Worm (Caenorhabditis elegans) whole organism, early embryonic: Measurements from ENCODE around the gene C55A6.4.

Experiments used
- B0310.2 ChIP-seq: sonication (generic microtip); optimal IDR thresholded peaks from 2 replicates; lab custom pipeline; 2016; ENCODE audit warnings: mild to moderate bottlenecking, missing genetic modification characterization, missing compliant biosample characterization
- F13C5.2 ChIP-seq: sonication (generic microtip); optimal IDR thresholded peaks from 2 replicates; lab custom pipeline; 2017; ENCODE audit warnings: mild to moderate bottlenecking, missing genetic modification characterization, inconsistent platforms, missing compliant biosample characterization
- aly-1 ChIP-seq: sonication (generic microtip); optimal IDR thresholded peaks from 2 replicates; lab custom pipeline; 2016; ENCODE audit warnings: missing genetic modification characterization, missing compliant biosample characterization
- ama-1 ChIP-seq: fragments of 150-350 bp; optimal IDR thresholded peaks from 2 replicates; lab custom pipeline; 2014
- ceh-13 ChIP-seq: fragments of 200-800 bp; sonication (Bioruptor generic); optimal IDR thresholded peaks from 2 replicates; lab custom pipeline; 2018; ENCODE audit warnings: mild to moderate bottlenecking, missing genetic modification characterization, missing compliant biosample characterization
- ceh-36 ChIP-seq: sonication (generic microtip); optimal IDR thresholded peaks from 2 replicates; lab custom pipeline; 2016; ENCODE audit warnings: missing genetic modification characterization, inconsistent platforms, missing compliant biosample characterization
- ets-7 ChIP-seq: sonication (generic microtip); optimal IDR thresholded peaks from 2 replicates; lab custom pipeline; 2016; ENCODE audit warnings: missing genotype, missing genetic modification characterization, missing compliant biosample characterization
- flt-1 ChIP-seq: fragments of 200-800 bp; sonication (Bioruptor generic); IDR thresholded peaks from 2 replicates; pipeline ENCODE4 v1.3.6; 2022; ENCODE audit warnings: missing genetic modification characterization, missing compliant biosample characterization
- hmbx-1 ChIP-seq: sonication (generic microtip); optimal IDR thresholded peaks from 2 replicates; lab custom pipeline; 2016; ENCODE audit warnings: mild to moderate bottlenecking, missing genetic modification characterization, missing compliant biosample characterization
- hmg-4 ChIP-seq: fragments of 200-800 bp; sonication (Bioruptor generic); optimal IDR thresholded peaks from 2 replicates; lab custom pipeline; 2018; ENCODE audit warnings: mild to moderate bottlenecking, missing genetic modification characterization, missing compliant biosample characterization
- hnd-1 ChIP-seq: sonication (generic microtip); optimal IDR thresholded peaks from 2 replicates; lab custom pipeline; 2016; ENCODE audit warnings: missing genetic modification characterization, missing compliant biosample characterization
- pes-1 ChIP-seq: fragments of 200-800 bp; sonication (Bioruptor generic); IDR thresholded peaks from 2 replicates; pipeline ENCODE4 v1.3.6; 2022; ENCODE audit warnings: missing genetic modification reagents, missing genetic modification characterization, missing compliant biosample characterization
- scrt-1 ChIP-seq: fragments of 200-800 bp; sonication (Bioruptor generic); IDR thresholded peaks from 2 replicates; pipeline ENCODE4 v1.3.6; 2022; ENCODE audit warnings: missing genetic modification characterization, missing compliant biosample characterization
- sea-1 ChIP-seq: fragments of 200-800 bp; sonication (Bioruptor generic); conservative IDR thresholded peaks from 2 replicates; pipeline ENCODE4 v1.3.6; 2022; ENCODE audit warnings: missing genetic modification characterization, missing compliant biosample characterization
- tbx-11 ChIP-seq: fragments of 200-800 bp; sonication (Bioruptor generic); IDR thresholded peaks from 2 replicates; pipeline ENCODE4 v1.3.6; 2022; ENCODE audit warnings: missing genetic modification characterization, missing compliant biosample characterization
- tbx-37 ChIP-seq: fragments of 200-800 bp; sonication (Bioruptor generic); conservative IDR thresholded peaks from 2 replicates; pipeline ENCODE4 v1.3.6; 2022; ENCODE audit warnings: missing genetic modification reagents, missing genetic modification characterization, missing compliant biosample characterization
- tra-4 ChIP-seq: sonication (generic microtip); optimal IDR thresholded peaks from 2 replicates; lab custom pipeline; 2017; ENCODE audit warnings: missing genetic modification characterization, missing compliant biosample characterization

The C55A6.4 gene

DNA sequence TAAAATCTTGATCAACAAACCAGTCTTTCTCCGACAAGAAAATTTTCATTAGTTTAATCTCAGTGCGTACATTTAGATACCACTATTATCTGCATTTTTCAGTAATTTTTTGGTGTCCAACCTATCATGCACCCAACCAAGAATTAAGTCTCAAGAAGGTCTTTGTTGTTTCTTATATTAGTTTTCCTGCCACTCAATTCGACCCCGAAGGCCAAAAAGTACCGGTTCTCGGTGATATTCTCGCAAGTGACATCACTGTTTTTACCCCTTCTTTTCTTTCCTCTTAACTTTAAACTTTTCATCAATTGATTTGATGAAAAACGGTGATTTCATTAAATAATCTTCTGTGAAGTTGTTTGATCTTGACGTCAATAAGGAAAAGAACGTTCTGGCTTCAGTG lies 25.9 kb upstream of the C55A6.4 start, which contains the start of gene F38B7.2:
Gene F38B7.2 (plus strand): TSS at position 400 of the 400 bp plus-strand sequence.
- no peak for TF ChIP-seq sea-1 (GFP tag; lab: Robert Waterston, UW)
- no peak for TF ChIP-seq hnd-1 (tag; lab: Kevin White, UChicago)
- no peak for TF ChIP-seq aly-1 (tag; lab: Kevin White, UChicago)
- no peak for TF ChIP-seq scrt-1 (GFP tag; lab: Robert Waterston, UW)
- no peak for TF ChIP-seq hmg-4 (GFP tag; lab: Kevin White, UChicago)
- TF ChIP-seq tbx-11 (GFP tag; lab: Robert Waterston, UW) = no peak
- no peak for TF ChIP-seq hmbx-1
- no peak for TF ChIP-seq pes-1
- TF ChIP-seq tra-4 (tag; lab: Kevin White, UChicago) = no peak
- TF ChIP-seq ceh-13 (GFP tag; lab: Kevin White, UChicago) = no peak
- no peak for TF ChIP-seq B0310.2
- TF ChIP-seq F13C5.2 (tag; lab: Kevin White, UChicago) = no peak
- TF ChIP-seq ceh-36 (tag; lab: Kevin White, UChicago) = no peak
- no peak for TF ChIP-seq tbx-37 (GFP tag; lab: Robert Waterston, UW)
- no peak for TF ChIP-seq ets-7 (tag; lab: Kevin White, UChicago)
- TF ChIP-seq flt-1 (GFP tag; lab: Robert Waterston, UW) = no peak

DNA sequence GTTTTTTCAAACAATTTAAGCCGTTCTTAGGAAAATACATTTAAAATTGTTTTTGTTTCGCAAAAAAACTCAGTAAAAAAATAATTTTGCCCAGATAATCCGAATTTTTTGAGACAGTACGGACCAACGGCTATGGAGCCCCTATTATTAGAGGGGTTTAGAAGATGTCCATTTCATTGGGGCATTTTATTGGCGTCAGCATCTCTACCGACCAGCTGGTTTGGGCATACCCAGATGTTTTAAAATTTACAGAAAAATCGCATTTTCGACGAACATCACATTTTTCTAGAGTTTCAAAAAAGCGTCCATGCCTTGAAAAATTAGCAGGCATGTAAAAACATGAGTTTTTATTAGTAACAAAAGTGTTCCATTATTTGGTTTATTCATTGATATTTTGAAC lies 23.6 kb upstream of the C55A6.4 start:
- TF ChIP-seq flt-1 (GFP tag; lab: Robert Waterston, UW) = no peak
- no peak for TF ChIP-seq aly-1 (tag; lab: Kevin White, UChicago)
- no peak for TF ChIP-seq B0310.2
- no peak for TF ChIP-seq tbx-11 (GFP tag; lab: Robert Waterston, UW)
- no peak for TF ChIP-seq sea-1 (GFP tag; lab: Robert Waterston, UW)
- no peak for TF ChIP-seq hnd-1 (tag; lab: Kevin White, UChicago)
- TF ChIP-seq tbx-37 (GFP tag; lab: Robert Waterston, UW) = no peak
- TF ChIP-seq ceh-36 (tag; lab: Kevin White, UChicago) = no peak
- TF ChIP-seq ama-1 (lab: Kevin White, UChicago) = no peak
- TF ChIP-seq F13C5.2 (tag; lab: Kevin White, UChicago) = no peak
- TF ChIP-seq tra-4 (tag; lab: Kevin White, UChicago) = no peak
- TF ChIP-seq hmbx-1 = no peak
- no peak for TF ChIP-seq hmg-4 (GFP tag; lab: Kevin White, UChicago)
- no peak for TF ChIP-seq ceh-13 (GFP tag; lab: Kevin White, UChicago)
- no peak for TF ChIP-seq ets-7 (tag; lab: Kevin White, UChicago)
- TF ChIP-seq pes-1 = no peak
- TF ChIP-seq scrt-1 (GFP tag; lab: Robert Waterston, UW) = no peak

DNA sequence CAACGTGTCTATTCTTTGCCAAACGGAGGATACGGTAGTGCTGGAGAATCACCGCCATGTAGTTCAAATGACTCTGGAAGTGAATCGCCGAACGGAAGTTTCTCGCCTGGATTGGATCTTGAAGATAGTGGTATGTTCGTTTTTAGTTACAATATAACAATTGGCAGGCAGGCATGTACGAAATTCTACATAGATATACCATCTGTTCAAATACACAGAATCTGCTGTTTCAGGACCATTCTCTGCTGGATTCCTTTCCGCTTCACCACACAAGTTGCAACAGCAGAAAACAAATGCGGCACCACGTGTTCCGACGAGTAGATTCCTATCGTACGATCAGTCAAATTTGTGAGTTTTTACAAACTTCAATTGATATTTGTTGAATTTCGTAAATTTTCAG lies 21.8 kb upstream of the C55A6.4 start:
- TF ChIP-seq hnd-1 (tag; lab: Kevin White, UChicago) = no peak
- no peak for TF ChIP-seq aly-1 (tag; lab: Kevin White, UChicago)
- TF ChIP-seq sea-1 (GFP tag; lab: Robert Waterston, UW) = no peak
- TF ChIP-seq flt-1 (GFP tag; lab: Robert Waterston, UW) = no peak
- no peak for TF ChIP-seq tra-4 (tag; lab: Kevin White, UChicago)
- TF ChIP-seq tbx-37 (GFP tag; lab: Robert Waterston, UW) = no peak
- no peak for TF ChIP-seq hmbx-1
- TF ChIP-seq B0310.2 = no peak
- no peak for TF ChIP-seq F13C5.2 (tag; lab: Kevin White, UChicago)
- TF ChIP-seq ceh-13 (GFP tag; lab: Kevin White, UChicago) = no peak
- TF ChIP-seq tbx-11 (GFP tag; lab: Robert Waterston, UW) = no peak

DNA sequence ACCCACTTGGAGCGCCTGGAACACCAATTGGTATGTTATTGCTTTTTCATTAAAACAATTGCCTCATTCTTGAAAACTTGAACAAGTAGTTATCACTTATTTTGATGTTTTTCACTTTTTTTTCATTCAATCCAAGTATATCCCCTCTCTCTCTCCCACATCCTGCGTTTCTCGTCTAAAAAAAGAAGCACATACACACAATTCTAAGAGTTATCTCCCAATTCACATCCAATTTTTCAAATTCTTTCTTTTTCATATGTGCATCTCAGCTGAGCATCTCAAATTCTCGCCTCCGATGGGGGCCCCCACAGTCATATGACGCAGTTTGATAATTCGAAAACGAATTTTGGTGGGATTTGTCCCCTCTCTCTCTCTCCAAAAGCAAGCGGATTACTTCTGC lies 19.0 kb upstream of the C55A6.4 start:
- TF ChIP-seq ama-1 (lab: Kevin White, UChicago) (no peak), sea-1 (GFP tag; lab: Robert Waterston, UW) (no peak), hnd-1 (tag; lab: Kevin White, UChicago) (no peak), ets-7 (tag; lab: Kevin White, UChicago) (no peak), tbx-37 (GFP tag; lab: Robert Waterston, UW) (no peak), tbx-11 (GFP tag; lab: Robert Waterston, UW) (no peak), ceh-13 (GFP tag; lab: Kevin White, UChicago) (no peak), flt-1 (GFP tag; lab: Robert Waterston, UW) (no peak), F13C5.2 (tag; lab: Kevin White, UChicago) (no peak), tra-4 (tag; lab: Kevin White, UChicago) (no peak), B0310.2 (no peak), hmbx-1 (no peak), ceh-36 (tag; lab: Kevin White, UChicago) (no peak), pes-1 (no peak), aly-1 (tag; lab: Kevin White, UChicago) (no peak), hmg-4 (GFP tag; lab: Kevin White, UChicago) (no peak), scrt-1 (GFP tag; lab: Robert Waterston, UW) (no peak)

DNA sequence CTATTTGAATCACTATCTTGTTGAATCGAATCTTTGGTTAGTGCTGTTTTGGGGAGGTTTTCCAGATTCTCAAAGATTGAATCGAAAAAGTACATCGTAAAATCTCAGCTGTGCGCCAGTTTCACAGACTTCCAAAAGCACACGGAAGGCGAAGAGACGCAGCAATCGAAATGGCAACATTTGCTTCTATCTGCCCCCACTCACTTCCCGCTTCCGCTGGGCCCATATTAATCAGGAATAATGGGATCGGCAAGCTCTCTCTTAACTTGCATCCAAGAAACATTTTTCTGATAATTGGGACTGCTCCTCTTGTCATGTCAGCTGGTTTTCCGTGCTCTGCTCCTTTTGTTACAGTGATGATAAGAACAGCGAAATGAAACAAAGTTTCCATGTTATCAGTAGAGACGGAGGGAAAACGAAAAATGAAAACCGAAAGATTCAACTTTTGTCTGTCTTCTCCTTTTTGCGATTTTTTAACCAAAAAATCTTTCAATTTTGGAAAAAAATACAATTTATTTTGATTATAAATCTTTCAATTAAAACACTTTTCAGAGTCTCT lies 17.9 kb upstream of the C55A6.4 start:
- no peak for TF ChIP-seq hmg-4 (GFP tag; lab: Kevin White, UChicago)
- TF ChIP-seq tbx-11 (GFP tag; lab: Robert Waterston, UW) = no peak
- TF ChIP-seq F13C5.2 (tag; lab: Kevin White, UChicago) = no peak
- no peak for TF ChIP-seq tra-4 (tag; lab: Kevin White, UChicago)
- no peak for TF ChIP-seq ceh-36 (tag; lab: Kevin White, UChicago)
- TF ChIP-seq pes-1 = no peak
- no peak for TF ChIP-seq ceh-13 (GFP tag; lab: Kevin White, UChicago)
- no peak for TF ChIP-seq sea-1 (GFP tag; lab: Robert Waterston, UW)
- TF ChIP-seq hnd-1 (tag; lab: Kevin White, UChicago) = no peak

DNA sequence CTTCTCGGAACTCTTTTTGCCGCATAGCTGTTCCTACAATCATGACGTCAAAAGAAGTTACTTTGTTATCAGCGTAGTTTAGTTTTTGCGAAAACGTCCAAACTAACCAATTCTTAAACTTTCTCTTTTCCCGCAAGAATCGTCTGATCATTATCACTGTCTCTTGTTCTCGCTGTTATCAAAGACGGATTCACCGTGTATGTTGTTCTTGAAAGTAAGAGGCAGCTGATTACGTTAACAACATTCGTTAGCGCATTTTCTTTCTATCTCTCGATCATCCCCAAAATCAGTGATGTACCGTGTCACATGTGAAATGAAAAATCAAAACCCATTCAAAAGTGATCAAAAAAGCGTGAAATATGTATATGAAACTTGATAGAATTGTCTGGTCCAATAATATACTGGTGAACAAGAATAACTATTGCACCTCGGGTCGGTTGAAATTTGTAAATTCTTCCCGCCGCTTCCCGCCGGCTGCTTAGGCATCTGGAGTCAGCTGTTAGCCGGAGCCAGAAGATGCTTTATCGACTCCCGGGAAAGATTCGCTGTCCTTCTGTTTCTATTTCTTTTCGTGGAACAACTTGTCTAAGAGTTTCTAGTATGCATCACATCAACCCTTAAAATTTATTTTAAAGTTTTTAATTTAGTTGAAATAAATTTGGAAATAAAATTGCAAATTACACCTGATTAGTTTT lies 17.0 kb upstream of the C55A6.4 start:
- TF ChIP-seq aly-1 (tag; lab: Kevin White, UChicago) = no peak
- TF ChIP-seq ceh-13 (GFP tag; lab: Kevin White, UChicago) = no peak
- TF ChIP-seq hnd-1 (tag; lab: Kevin White, UChicago) = no peak
- no peak for TF ChIP-seq scrt-1 (GFP tag; lab: Robert Waterston, UW)
- no peak for TF ChIP-seq ets-7 (tag; lab: Kevin White, UChicago)
- TF ChIP-seq pes-1 = no peak
- no peak for TF ChIP-seq flt-1 (GFP tag; lab: Robert Waterston, UW)
